Fruit fly (Drosophila melanogaster): ENCODE measurements around the gene ValRS-m.
A peak's percentile ranks its signal among the peaks of the same experiment; 100 is the strongest.

Gene ValRS-m

dm6 chr3L:8929527-8929926 is 35.0 kb downstream of the ValRS-m start (continued):
- peak; percentile 51 for TF ChIP-seq Ets65A (GFP tag)
- TF ChIP-seq CG4328 (GFP tag; optimal IDR thresholded peaks at IDR 0.05), result no peak
- no peak for TF ChIP-seq CTCF (GFP tag; optimal IDR thresholded peaks at IDR 0.05)
- no peak for TF ChIP-seq CG18011 (GFP tag; optimal IDR thresholded peaks at IDR 0.05)
- TF ChIP-seq CG5953 (GFP tag; IDR thresholded peaks at IDR 0.05), result no peak
- no peak for TF ChIP-seq CG31224 (GFP tag; IDR thresholded peaks at IDR 0.05)
- TF ChIP-seq Drgx (GFP tag; IDR thresholded peaks at IDR 0.05), result peak; percentile 28; the same call in 1 of the 2 replicates
- TF ChIP-seq CG6683 (GFP tag; optimal IDR thresholded peaks at IDR 0.05), result no peak
- no peak for TF ChIP-seq CG1602 (GFP tag; optimal IDR thresholded peaks at IDR 0.05)
- TF ChIP-seq Jarid2 (GFP tag; optimal IDR thresholded peaks at IDR 0.05), result no peak
- no peak for TF ChIP-seq jing (GFP tag; optimal IDR thresholded peaks at IDR 0.05)
- TF ChIP-seq CG43689 (GFP tag; IDR thresholded peaks at IDR 0.05), result no peak
- no peak for TF ChIP-seq chinmo (GFP tag; IDR thresholded peaks at IDR 0.05; ENCODE audit: partially characterized antibody)
- peak in 1 of 2 experiments; percentile 44 for TF ChIP-seq Hr51 (GFP tag; optimal IDR thresholded peaks at IDR 0.05)
- no peak for TF ChIP-seq CrebB (tag; optimal IDR thresholded peaks at IDR 0.05)
- no peak for TF ChIP-seq wek (GFP tag; optimal IDR thresholded peaks at IDR 0.05)
- no peak for TF ChIP-seq unc-4 (GFP tag; IDR thresholded peaks at IDR 0.05; ENCODE audit: partially characterized antibody)
- TF ChIP-seq mld (GFP tag; IDR thresholded peaks at IDR 0.05; ENCODE audit: partially characterized antibody), result no peak
- no peak for TF ChIP-seq D19B (GFP tag; optimal IDR thresholded peaks at IDR 0.05)
- peak; percentile 14 for TF ChIP-seq CG18262 (tag; optimal IDR thresholded peaks at IDR 0.05)
- TF ChIP-seq CG18476 (GFP tag; optimal IDR thresholded peaks at IDR 0.05), result no peak
- TF ChIP-seq Nf-YA (GFP tag; IDR thresholded peaks at IDR 0.05), result no peak
- no peak for TF ChIP-seq sim (GFP tag; IDR thresholded peaks at IDR 0.05)
- 0 out of 2 replicates have a peak, but pooled peaks have one; percentile 20 for TF ChIP-seq Ada2b (GFP tag; IDR thresholded peaks at IDR 0.05)
- TF ChIP-seq lilli (GFP tag; optimal IDR thresholded peaks at IDR 0.05), result no peak
- TF ChIP-seq NC2α (GFP tag; optimal IDR thresholded peaks at IDR 0.05), result no peak
- TF ChIP-seq MBD-R2 (GFP tag; IDR thresholded peaks at IDR 0.05), result no peak
- no peak for TF ChIP-seq CG9817 (tag; optimal IDR thresholded peaks at IDR 0.05)
- no peak for TF ChIP-seq bcd (GFP tag; optimal IDR thresholded peaks at IDR 0.05)
- no peak for TF ChIP-seq insv (GFP tag; optimal IDR thresholded peaks at IDR 0.05)
- no peak for TF ChIP-seq ro (GFP tag; IDR thresholded peaks at IDR 0.05)
- TF ChIP-seq CG12744 (GFP tag; optimal IDR thresholded peaks at IDR 0.05), result no peak
- TF ChIP-seq CG18599 (GFP tag; optimal IDR thresholded peaks at IDR 0.05), result peak; percentile 32
- 0 out of 3 replicates have a peak, but pooled peaks have one; percentile 35 for TF ChIP-seq CG11695 (GFP tag; IDR thresholded peaks at IDR 0.05)
- TF ChIP-seq CG14050 (GFP tag; IDR thresholded peaks at IDR 0.05), result peak; percentile 11; the same call in 1 of the 3 replicates
- no peak for TF ChIP-seq pnt (GFP tag; optimal IDR thresholded peaks at IDR 0.05)
- no peak for TF ChIP-seq CG13624 (GFP tag; optimal IDR thresholded peaks at IDR 0.05)
- TF ChIP-seq CG10366 (GFP tag; IDR thresholded peaks at IDR 0.05), result no peak
- no peak for TF ChIP-seq zfh1 (GFP tag; IDR thresholded peaks at IDR 0.05)
- TF ChIP-seq vvl (GFP tag; IDR thresholded peaks at IDR 0.05), result no peak
- TF ChIP-seq CG31441 (GFP tag; IDR thresholded peaks at IDR 0.05), result peak; percentile 17; the same call in 1 of the 2 replicates
- TF ChIP-seq lbe (GFP tag; optimal IDR thresholded peaks at IDR 0.05), result no peak
- TF ChIP-seq pan (optimal IDR thresholded peaks at IDR 0.05), result no peak
- TF ChIP-seq pan (GFP tag; optimal IDR thresholded peaks at IDR 0.05 in 1 of 2, IDR thresholded peaks at IDR 0.05 in 1 of 2), result peak in 1 of 2 experiments; percentile 46
- TF ChIP-seq inv (GFP tag; IDR thresholded peaks at IDR 0.05; ENCODE audit: partially characterized antibody), result no peak
- no peak for TF ChIP-seq slp2 (GFP tag; optimal IDR thresholded peaks at IDR 0.05)
- TF ChIP-seq BEAF-32 (GFP tag; optimal IDR thresholded peaks at IDR 0.05), result no peak
- no peak for TF ChIP-seq pfk (GFP tag; optimal IDR thresholded peaks at IDR 0.05)
- TF ChIP-seq CG11398 (GFP tag; optimal IDR thresholded peaks at IDR 0.05), result no peak
- TF ChIP-seq Sox102F (GFP tag; optimal IDR thresholded peaks at IDR 0.05), result no peak
- no peak for TF ChIP-seq eyg (GFP tag; optimal IDR thresholded peaks at IDR 0.05)
- peak; percentile 40; the same call in 1 of the 2 replicates for TF ChIP-seq CG14441 (GFP tag; IDR thresholded peaks at IDR 0.05)

All from whole organism, embryonic.